Fruit fly (Drosophila melanogaster): Measurements from ENCODE around the gene Pten.
A peak's percentile ranks its signal among the peaks of the same experiment; 100 is the strongest.

DNA sequence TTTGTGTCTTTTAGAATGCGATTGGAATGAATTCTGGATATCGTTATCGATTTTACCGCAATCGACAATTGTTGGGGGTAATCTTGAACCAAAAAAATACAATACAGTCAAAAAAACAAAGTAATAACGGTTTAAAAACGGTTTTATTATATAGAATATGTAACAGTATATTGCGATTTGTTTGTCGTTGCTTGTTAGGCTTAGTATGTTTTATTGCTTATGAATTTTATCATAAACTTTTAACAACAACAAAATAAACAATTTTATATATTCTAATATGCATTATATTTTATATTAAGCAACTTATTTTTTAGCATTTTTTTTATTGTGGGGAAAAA is 38.9 kb upstream of the Pten start, which contains the start of gene CYLD:
- TF ChIP-seq psq (GFP tag; optimal IDR thresholded peaks at IDR 0.05) (no peak), CG4707 (GFP tag; optimal IDR thresholded peaks at IDR 0.05) (peak; percentile 9), CG7786 (GFP tag; optimal IDR thresholded peaks at IDR 0.05) (no peak), crc (GFP tag; optimal IDR thresholded peaks at IDR 0.05) (no peak)
